Worm (Caenorhabditis elegans): ENCODE measurements around the gene F32D1.8.

The F32D1.8 gene

ce11 chrV:4400118-4400517 is 22.6 kb upstream of the F32D1.8 start, which contains the start of gene F13A2.4:
Gene F13A2.4, minus strand, starts transcription at chrV:4400218.
- TF ChIP-seq mef-2 (tag; optimal IDR thresholded peaks at IDR 0.05) (no peak), nhr-85 (tag) (no peak), ama-1 (optimal IDR thresholded peaks at IDR 0.05) (no peak), jun-1 (tag; optimal IDR thresholded peaks at IDR 0.05) (no peak), pax-3 (tag; optimal IDR thresholded peaks at IDR 0.05) (no peak), ces-1 (GFP tag; optimal IDR thresholded peaks at IDR 0.05) (no peak)

ce11 chrV:4398884-4399283 is 21.4 kb upstream of the F32D1.8 start:
- TF ChIP-seq nhr-47 (tag; optimal IDR thresholded peaks at IDR 0.05) (no peak), efl-1 (optimal IDR thresholded peaks at IDR 0.05) (no peak), efl-1 (GFP tag; optimal IDR thresholded peaks at IDR 0.05 in 1 of 2) (peak in 1 of 2 experiments; percentile 38), pax-3 (tag; optimal IDR thresholded peaks at IDR 0.05) (no peak), vab-15 (tag; optimal IDR thresholded peaks at IDR 0.05) (no peak), nhr-85 (tag) (no peak), nhr-77 (tag; optimal IDR thresholded peaks at IDR 0.05) (no peak)

- no peak for TF ChIP-seq nhr-11 (tag; optimal IDR thresholded peaks at IDR 0.05)
- TF ChIP-seq pqm-1 (tag; optimal IDR thresholded peaks at IDR 0.05) = no peak
- no peak for TF ChIP-seq grh-1 (GFP tag; IDR thresholded peaks at IDR 0.05)
- no peak for TF ChIP-seq fos-1 (tag; optimal IDR thresholded peaks at IDR 0.05)
- no peak for TF ChIP-seq nhr-84 (tag; optimal IDR thresholded peaks at IDR 0.05)
- TF ChIP-seq efl-1 (optimal IDR thresholded peaks at IDR 0.05) = no peak
- TF ChIP-seq efl-1 (GFP tag; optimal IDR thresholded peaks at IDR 0.05 in 1 of 2) = peak in 1 of 2 experiments; percentile 50
Measured at ce11 chrV:4398127-4398526, 20.6 kb upstream of the F32D1.8 start.

ce11 chrV:4396257-4396656 is 18.7 kb upstream of the F32D1.8 start, which contains the start of gene F13A2.3:
Gene F13A2.3, minus strand, starts transcription at chrV:4396357.
- TF ChIP-seq ztf-11 (tag; optimal IDR thresholded peaks at IDR 0.05) (no peak), xbp-1 (tag; optimal IDR thresholded peaks at IDR 0.05) (no peak), lin-14 (GFP tag; optimal IDR thresholded peaks at IDR 0.05) (no peak), ceh-63 (GFP tag; optimal IDR thresholded peaks at IDR 0.05) (no peak), ama-1 (optimal IDR thresholded peaks at IDR 0.05) (no peak), ceh-82 (tag; optimal IDR thresholded peaks at IDR 0.05) (no peak), pax-3 (tag; optimal IDR thresholded peaks at IDR 0.05) (no peak), ceh-90 (tag; optimal IDR thresholded peaks at IDR 0.05) (no peak), swsn-7 (tag; optimal IDR thresholded peaks at IDR 0.05) (no peak), nhr-76 (tag; optimal IDR thresholded peaks at IDR 0.05) (no peak), nhr-84 (tag; optimal IDR thresholded peaks at IDR 0.05) (no peak), nhr-20 (tag; optimal IDR thresholded peaks at IDR 0.05) (no peak), mdl-1 (tag; optimal IDR thresholded peaks at IDR 0.05) (no peak), efl-1 (optimal IDR thresholded peaks at IDR 0.05) (no peak), efl-1 (GFP tag; optimal IDR thresholded peaks at IDR 0.05 in 1 of 2) (no peak), isw-1 (GFP tag; IDR thresholded peaks at IDR 0.05) (no peak), snu-23 (GFP tag; optimal IDR thresholded peaks at IDR 0.05) (no peak), elt-3 (tag; optimal IDR thresholded peaks at IDR 0.05) (no peak), nhr-237 (tag; optimal IDR thresholded peaks at IDR 0.05) (no peak), irx-1 (tag; optimal IDR thresholded peaks at IDR 0.05) (no peak), ceh-88 (GFP tag; IDR thresholded peaks at IDR 0.05) (no peak)

DNA sequence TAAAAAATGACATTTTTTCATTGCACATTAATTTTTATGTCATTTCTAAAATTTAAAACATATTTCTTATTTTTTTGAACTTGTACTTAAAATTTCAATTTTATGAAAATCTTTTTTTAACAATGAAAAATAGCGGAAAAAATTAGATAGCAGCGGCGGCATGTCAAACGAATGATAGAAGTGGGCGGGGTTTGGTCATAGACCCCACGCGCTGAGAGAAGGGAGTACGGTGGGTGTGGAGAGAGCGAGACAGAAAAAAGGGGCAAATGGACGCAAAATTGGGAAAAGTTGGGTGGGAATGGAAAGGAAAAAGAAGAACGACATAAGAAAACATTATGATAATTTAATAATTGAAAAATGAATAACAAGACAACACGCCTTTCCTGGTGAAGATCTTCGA is 10.4 kb upstream of the F32D1.8 start:
- no peak for TF ChIP-seq lin-13 (GFP tag; optimal IDR thresholded peaks at IDR 0.05)
- no peak for TF ChIP-seq ceh-90 (tag; optimal IDR thresholded peaks at IDR 0.05)
- TF ChIP-seq lin-35 (GFP tag; optimal IDR thresholded peaks at IDR 0.05) = no peak
- no peak for TF ChIP-seq aha-1 (tag; optimal IDR thresholded peaks at IDR 0.05)
- no peak for TF ChIP-seq hlh-4 (tag; optimal IDR thresholded peaks at IDR 0.05)
- no peak for TF ChIP-seq ces-1 (GFP tag; optimal IDR thresholded peaks at IDR 0.05)
- no peak for TF ChIP-seq ceh-63 (GFP tag; optimal IDR thresholded peaks at IDR 0.05)
- TF ChIP-seq dpl-1 (GFP tag; optimal IDR thresholded peaks at IDR 0.05) = no peak
- no peak for TF ChIP-seq Y116A8C.19 (tag; optimal IDR thresholded peaks at IDR 0.05; ENCODE audit: borderline replicate concordance)
- TF ChIP-seq mdl-1 (tag; optimal IDR thresholded peaks at IDR 0.05) = no peak
- TF ChIP-seq egl-27 (tag; optimal IDR thresholded peaks at IDR 0.05) = no peak
- TF ChIP-seq grh-1 (GFP tag; IDR thresholded peaks at IDR 0.05) = no peak
- TF ChIP-seq C34B4.2 (tag; optimal IDR thresholded peaks at IDR 0.05) = no peak
- TF ChIP-seq unc-86 (tag; optimal IDR thresholded peaks at IDR 0.05) = no peak
